Worm (Caenorhabditis elegans): ENCODE data around the gene F21D9.2.

Gene F21D9.2

ce11 chrV:19211795-19212194 lies 50.5 kb downstream of the F21D9.2 start, which contains the start of gene nhr-79:
Gene nhr-79, minus strand, starts transcription at chrV:19211895.
- TF ChIP-seq nhr-237 (tag; optimal IDR thresholded peaks at IDR 0.05): no peak
- TF ChIP-seq ztf-11 (tag; optimal IDR thresholded peaks at IDR 0.05): no peak
- no peak for TF ChIP-seq attf-4 (tag; optimal IDR thresholded peaks at IDR 0.05)
- no peak for TF ChIP-seq zag-1 (tag; optimal IDR thresholded peaks at IDR 0.05)
- TF ChIP-seq aly-2 (tag; optimal IDR thresholded peaks at IDR 0.05): no peak

Measured in whole organism, L4 larva.